Worm (Caenorhabditis elegans): Measurements from ENCODE around the gene sphr-1.

DNA sequence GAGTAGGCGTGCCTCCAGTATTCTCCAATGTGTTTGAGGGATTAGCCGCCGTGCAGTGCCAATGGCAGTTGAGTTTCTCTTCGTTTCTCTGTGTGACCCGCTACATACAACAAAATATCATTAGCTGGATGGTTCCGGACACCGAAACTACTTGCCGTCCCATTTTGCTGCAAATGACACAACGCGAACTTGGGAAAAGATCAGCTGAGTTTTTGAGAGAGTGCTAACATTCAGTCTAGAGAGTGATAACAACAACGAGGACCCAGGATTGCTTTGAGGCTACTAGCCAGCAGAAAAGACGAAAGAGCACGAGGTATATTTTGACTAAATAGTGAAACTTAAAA, 28.0 kb downstream of the sphr-1 start:
- TF ChIP-seq dao-5 (tag; optimal IDR thresholded peaks at IDR 0.05) (no peak), him-1 (tag; optimal IDR thresholded peaks at IDR 0.05) (no peak), W03F9.2 (tag; optimal IDR thresholded peaks at IDR 0.05) (no peak)

All from whole organism, L4/young adult.